Worm (Caenorhabditis elegans) whole organism, late embryonic: ENCODE measurements around the gene flp-26.

Experiments
- elt-2 ChIP-seq: sonication (generic microtip); optimal IDR thresholded peaks from 2 replicates; lab custom pipeline; 2016; ENCODE audit warnings: missing genetic modification reagents, missing genetic modification characterization, missing compliant biosample characterization
- hlh-13 ChIP-seq: fragments of 200-800 bp; sonication (Bioruptor generic); optimal IDR thresholded peaks from 2 replicates; lab custom pipeline; 2018; ENCODE audit warnings: mild to moderate bottlenecking, missing genetic modification characterization, missing compliant biosample characterization
- hlh-6 ChIP-seq: sonication (generic microtip); optimal IDR thresholded peaks from 2 replicates; lab custom pipeline; 2016; ENCODE audit warnings: missing genotype, missing genetic modification characterization, missing compliant biosample characterization
- hlh-8 ChIP-seq: sonication (generic microtip); optimal IDR thresholded peaks from 2 replicates; lab custom pipeline; 2016; ENCODE audit warnings: missing genotype, missing genetic modification characterization, missing compliant biosample characterization
- sox-4 ChIP-seq: sonication (generic microtip); optimal IDR thresholded peaks from 2 replicates; lab custom pipeline; 2017; ENCODE audit warnings: mild to moderate bottlenecking, missing genetic modification characterization, inconsistent platforms, missing compliant biosample characterization

DNA sequence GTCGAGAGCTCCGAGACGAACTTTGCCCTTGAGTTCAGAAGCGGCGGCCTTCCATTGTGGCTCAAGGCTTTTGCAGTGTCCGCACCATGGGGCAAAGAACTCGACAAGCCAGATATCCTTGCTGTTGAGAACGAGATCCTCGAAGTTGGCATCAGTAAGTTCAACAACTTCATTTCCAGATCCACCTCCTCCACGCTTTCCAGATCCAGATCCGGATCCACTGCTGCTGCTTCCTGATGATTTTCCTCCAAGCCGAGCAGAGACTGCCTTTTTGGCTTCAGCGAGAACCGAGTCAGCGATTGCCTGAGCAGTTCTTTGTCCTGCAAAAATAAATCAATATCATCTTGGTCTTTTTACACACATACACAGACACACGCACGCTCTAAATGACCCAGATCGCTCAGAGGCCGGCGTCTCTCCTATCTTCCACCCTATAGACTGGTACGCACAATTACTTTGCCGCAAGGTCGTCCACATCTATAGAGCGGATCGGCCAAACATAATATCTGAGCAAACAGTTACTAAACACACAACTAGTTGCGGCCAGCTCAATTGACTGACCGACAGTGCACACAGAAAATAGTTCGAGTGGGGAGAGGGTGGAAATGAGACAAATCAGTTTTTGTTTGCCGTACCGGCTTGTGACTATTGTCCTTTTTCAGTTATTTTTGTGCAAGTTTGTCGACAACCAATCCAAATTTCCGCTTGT, 38.5 kb downstream of the flp-26 start:
- TF ChIP-seq elt-2 (tag; lab: Kevin White, UChicago) = no peak
- TF ChIP-seq hlh-8 (tag; lab: Kevin White, UChicago) = no peak
- no peak for TF ChIP-seq hlh-13 (GFP tag; lab: Kevin White, UChicago)
- no peak for TF ChIP-seq hlh-6 (tag; lab: Kevin White, UChicago)
- no peak for TF ChIP-seq sox-4
